Fruit fly (Drosophila melanogaster) whole organism, embryonic: Measurements from ENCODE around the gene CG16853.
A peak's percentile ranks its signal among the peaks of the same experiment; 100 is the strongest.

ENCODE experiments used
- Ada2b ChIP-seq: fragments of 200-800 bp; sonication (Bioruptor generic); IDR thresholded peaks from 2 replicates; pipeline ENCODE4 v1.3.6; 2022; ENCODE audit warnings: missing biosample characterization, missing genetic modification characterization
- Atf6 ChIP-seq: fragments of 200-800 bp; sonication (Bioruptor generic); IDR thresholded peaks from 2 replicates; pipeline ENCODE4 v1.3.6; 2022; ENCODE audit warnings: missing biosample characterization, missing genetic modification characterization
- Blimp-1 ChIP-seq: fragments of 200-800 bp; sonication (Bioruptor generic); optimal IDR thresholded peaks from 3 replicates; lab custom pipeline; 2018; ENCODE audit warnings: missing biosample characterization, missing genetic modification characterization, mild to moderate bottlenecking, moderate library complexity, missing genetic modification reagents
- CG10543 ChIP-seq: fragments of 200-800 bp; sonication (Bioruptor generic); optimal IDR thresholded peaks from 3 replicates; lab custom pipeline; 2017; ENCODE audit warnings: missing biosample characterization, mild to moderate bottlenecking, missing genetic modification characterization, moderate library complexity
- CG15011 ChIP-seq: fragments of 200-800 bp; sonication (Bioruptor generic); optimal IDR thresholded peaks from 3 replicates; lab custom pipeline; 2018; ENCODE audit warnings: missing biosample characterization, mild to moderate bottlenecking, missing genetic modification characterization
- CG1647 ChIP-seq: fragments of 200-800 bp; sonication (Bioruptor generic); optimal IDR thresholded peaks from 3 replicates; lab custom pipeline; 2016; ENCODE audit warnings: missing biosample characterization, missing genetic modification characterization
- CG16779 ChIP-seq: fragments of 200-800 bp; sonication (Bioruptor generic); IDR thresholded peaks from 2 replicates; pipeline ENCODE4 v1.3.6; 2022; ENCODE audit warnings: missing biosample characterization, missing genetic modification characterization
- CG16813 ChIP-seq: fragments of 200-800 bp; sonication (Bioruptor generic); IDR thresholded peaks from 3 replicates; pipeline ENCODE4 v1.3.6; 2022; ENCODE audit warnings: missing biosample characterization, missing genetic modification characterization; ENCODE audit not compliant: partially characterized antibody
- CG17359 ChIP-seq: fragments of 200-800 bp; sonication (Bioruptor generic); optimal IDR thresholded peaks from 3 replicates; lab custom pipeline; 2018; ENCODE audit warnings: missing biosample characterization, mild to moderate bottlenecking, missing genetic modification characterization, moderate library complexity
- CG17912 ChIP-seq: fragments of 200-800 bp; sonication (Bioruptor generic); optimal IDR thresholded peaks from 2 replicates; lab custom pipeline; 2018; ENCODE audit warnings: missing biosample characterization, mild to moderate bottlenecking, missing genetic modification characterization
- CG18599 ChIP-seq: fragments of 200-800 bp; sonication (Bioruptor generic); optimal IDR thresholded peaks from 3 replicates; lab custom pipeline; 2017; ENCODE audit warnings: missing biosample characterization, missing genetic modification characterization, mild to moderate bottlenecking, moderate library complexity, missing genetic modification reagents
- CG30403 ChIP-seq: fragments of 200-800 bp; sonication (Bioruptor generic); optimal IDR thresholded peaks from 3 replicates; lab custom pipeline; 2016; ENCODE audit warnings: missing biosample characterization, missing genetic modification characterization
- CG33557 ChIP-seq: fragments of 200-800 bp; sonication (Bioruptor generic); optimal IDR thresholded peaks from 2 replicates; lab custom pipeline; 2019; ENCODE audit warnings: missing biosample characterization, mild to moderate bottlenecking, missing genetic modification characterization, moderate library complexity
- CG6272 ChIP-seq: fragments of 200-800 bp; sonication (Bioruptor generic); IDR thresholded peaks from 2 replicates; pipeline ENCODE4 v1.3.6; 2022; ENCODE audit warnings: missing biosample characterization, missing genetic modification characterization
- CG6765 ChIP-seq: fragments of 200-800 bp; sonication (Bioruptor generic); optimal IDR thresholded peaks from 3 replicates; lab custom pipeline; 2017; ENCODE audit warnings: missing biosample characterization, mild to moderate bottlenecking, missing genetic modification characterization
- CG7786 ChIP-seq: fragments of 200-800 bp; sonication (Bioruptor generic); optimal IDR thresholded peaks from 2 replicates; lab custom pipeline; 2016; ENCODE audit warnings: missing biosample characterization, missing genetic modification characterization
- CG8290 ChIP-seq, 3 experiments: fragments of 200-800 bp; sonication (Bioruptor generic); optimal IDR thresholded peaks; 2 replicates each; lab custom pipeline; 2016 to 2019; ENCODE audit warnings: missing biosample characterization in 3 of 3, missing genetic modification characterization in 3 of 3, mild to moderate bottlenecking in 2 of 3, moderate library complexity in 1 of 3
- CrebB ChIP-seq: fragments of 200-800 bp; sonication (Bioruptor generic); optimal IDR thresholded peaks from 3 replicates; lab custom pipeline; 2018; ENCODE audit warnings: missing biosample characterization, mild to moderate bottlenecking, missing genetic modification characterization
- Dad ChIP-seq: fragments of 200-800 bp; sonication (Bioruptor generic); optimal IDR thresholded peaks from 3 replicates; lab custom pipeline; 2016; ENCODE audit warnings: missing biosample characterization, missing genetic modification characterization
- Dbx ChIP-seq: fragments of 200-800 bp; sonication (Bioruptor generic); IDR thresholded peaks from 3 replicates; pipeline ENCODE4 v1.3.6; 2022; ENCODE audit warnings: missing biosample characterization, missing genetic modification characterization
- Dfd ChIP-seq, 2 experiments: fragments of >200 bp; optimal IDR thresholded peaks; 2 replicates each; lab custom pipeline; 2017; ENCODE audit warnings: missing biosample characterization in 2 of 2, missing genetic modification characterization in 2 of 2
- Dip2 ChIP-seq: fragments of 200-800 bp; sonication (Bioruptor generic); IDR thresholded peaks from 2 replicates; pipeline ENCODE4 v1.3.6; 2022; ENCODE audit warnings: missing biosample characterization, missing genetic modification characterization
- Dll ChIP-seq: fragments of 200-800 bp; sonication (Bioruptor generic); IDR thresholded peaks from 4 replicates; pipeline ENCODE4 v1.3.6; 2022; ENCODE audit warnings: missing biosample characterization, missing genetic modification characterization; ENCODE audit not compliant: partially characterized antibody
- Doc3 ChIP-seq: fragments of 200-800 bp; sonication (Bioruptor generic); IDR thresholded peaks from 3 replicates; pipeline ENCODE4 v1.3.6; 2022; ENCODE audit warnings: missing biosample characterization, missing genetic modification characterization; ENCODE audit not compliant: partially characterized antibody
- Drgx ChIP-seq: fragments of 200-800 bp; sonication (Bioruptor generic); IDR thresholded peaks from 2 replicates; pipeline ENCODE4 v1.3.6; 2022; ENCODE audit warnings: missing biosample characterization, missing genetic modification characterization
- Eip74EF ChIP-seq, 2 experiments: fragments of 200-800 bp in 1 of 2; fragments of >200 bp in 1 of 2; sonication (Bioruptor generic) in 1 of 2; optimal IDR thresholded peaks; 2 replicates each; lab custom pipeline; 2017 to 2019; ENCODE audit warnings: missing biosample characterization in 2 of 2, missing genetic modification characterization in 2 of 2, mild to moderate bottlenecking in 1 of 2, moderate library complexity in 1 of 2
- Lim3 ChIP-seq: fragments of 200-800 bp; sonication (Bioruptor generic); IDR thresholded peaks from 2 replicates; pipeline ENCODE4 v1.3.6; 2022; ENCODE audit warnings: missing biosample characterization, missing genetic modification characterization
- Scr ChIP-seq: fragments of 200-800 bp; sonication (Bioruptor generic); IDR thresholded peaks from 2 replicates; pipeline ENCODE4 v1.3.6; 2022; ENCODE audit warnings: missing biosample characterization, missing genetic modification characterization; ENCODE audit not compliant: partially characterized antibody
- Sin3A ChIP-seq: fragments of >200 bp; optimal IDR thresholded peaks from 2 replicates; lab custom pipeline; 2018
- Sry-β ChIP-seq: fragments of 200-800 bp; sonication (Bioruptor generic); optimal IDR thresholded peaks from 2 replicates; lab custom pipeline; 2018; ENCODE audit warnings: missing biosample characterization, mild to moderate bottlenecking, missing genetic modification characterization, moderate library complexity
- amos ChIP-seq: fragments of 200-800 bp; sonication (Bioruptor generic); IDR thresholded peaks from 2 replicates; pipeline ENCODE4 v1.3.6; 2022; ENCODE audit warnings: missing biosample characterization, missing genetic modification characterization; ENCODE audit not compliant: partially characterized antibody
- caup ChIP-seq: fragments of 200-800 bp; sonication (Bioruptor generic); optimal IDR thresholded peaks from 3 replicates; lab custom pipeline; 2017; ENCODE audit warnings: missing biosample characterization, mild to moderate bottlenecking, missing genetic modification characterization, moderate library complexity; ENCODE audit not compliant: severe bottlenecking
- cg ChIP-seq: fragments of 200-800 bp; sonication (Bioruptor generic); optimal IDR thresholded peaks from 3 replicates; lab custom pipeline; 2019; ENCODE audit warnings: missing biosample characterization, mild to moderate bottlenecking, missing genetic modification characterization, moderate library complexity
- corto ChIP-seq: fragments of 200-800 bp; sonication (Bioruptor generic); optimal IDR thresholded peaks from 2 replicates; lab custom pipeline; 2016; ENCODE audit warnings: missing biosample characterization, mild to moderate bottlenecking, missing genetic modification characterization, moderate library complexity
- ems ChIP-seq: fragments of 200-800 bp; sonication (Bioruptor generic); optimal IDR thresholded peaks from 3 replicates; lab custom pipeline; 2016; ENCODE audit warnings: missing biosample characterization, missing genetic modification characterization
- fd96Cb ChIP-seq: fragments of 200-800 bp; sonication (Bioruptor generic); optimal IDR thresholded peaks from 2 replicates; lab custom pipeline; 2018; ENCODE audit warnings: missing biosample characterization, mild to moderate bottlenecking, missing genetic modification characterization, moderate library complexity
- hkb ChIP-seq, 2 experiments: fragments of 200-800 bp in 1 of 2; fragments of >200 bp in 1 of 2; sonication (Bioruptor generic) in 1 of 2; IDR thresholded peaks in 1 of 2; optimal IDR thresholded peaks in 1 of 2; 2 replicates each; pipeline versions ENCODE4 v1.3.6 to Lab custom; 2017 to 2022; ENCODE audit warnings: missing biosample characterization in 1 of 2, missing genetic modification characterization in 1 of 2
- insv ChIP-seq, 2 experiments: fragments of 200-800 bp; sonication (Bioruptor generic); optimal IDR thresholded peaks; 3 replicates each; lab custom pipeline; 2016 to 2018; ENCODE audit warnings: missing biosample characterization in 2 of 2, missing genetic modification characterization in 2 of 2
- nau ChIP-seq: fragments of 200-800 bp; sonication (Bioruptor generic); optimal IDR thresholded peaks from 3 replicates; lab custom pipeline; 2017; ENCODE audit warnings: missing biosample characterization, mild to moderate bottlenecking, missing genetic modification characterization, missing genetic modification reagents
- pnt ChIP-seq: fragments of 200-800 bp; sonication (Bioruptor generic); optimal IDR thresholded peaks from 3 replicates; lab custom pipeline; 2016; ENCODE audit warnings: missing biosample characterization, missing genetic modification characterization
- psq ChIP-seq: fragments of 200-800 bp; sonication (Bioruptor generic); optimal IDR thresholded peaks from 2 replicates; lab custom pipeline; 2017; ENCODE audit warnings: missing biosample characterization, missing genetic modification characterization
- pzg ChIP-seq: fragments of 200-800 bp; sonication (Bioruptor generic); optimal IDR thresholded peaks from 3 replicates; lab custom pipeline; 2018; ENCODE audit warnings: missing biosample characterization, mild to moderate bottlenecking, missing genetic modification characterization, moderate library complexity
- slou ChIP-seq: fragments of 200-800 bp; sonication (Bioruptor generic); optimal IDR thresholded peaks from 3 replicates; lab custom pipeline; 2016; ENCODE audit warnings: missing biosample characterization, missing genetic modification characterization
- sob ChIP-seq: fragments of 200-800 bp; sonication (Bioruptor generic); IDR thresholded peaks from 2 replicates; pipeline ENCODE4 v1.3.6; 2022; ENCODE audit warnings: missing biosample characterization, missing genetic modification characterization
- stc ChIP-seq: fragments of 200-800 bp; sonication (Bioruptor generic); IDR thresholded peaks from 2 replicates; pipeline ENCODE4 v1.3.6; 2022; ENCODE audit warnings: missing biosample characterization, missing genetic modification characterization
- tll ChIP-seq, 2 experiments: fragments of 200-800 bp in 1 of 2; fragments of >200 bp in 1 of 2; sonication (Bioruptor generic) in 1 of 2; optimal IDR thresholded peaks; 2 replicates each; lab custom pipeline; 2017 to 2019; ENCODE audit warnings: missing biosample characterization in 2 of 2, missing genetic modification characterization in 2 of 2, mild to moderate bottlenecking in 1 of 2, moderate library complexity in 1 of 2
- toy ChIP-seq: fragments of 200-800 bp; sonication (Bioruptor generic); IDR thresholded peaks from 2 replicates; pipeline ENCODE4 v1.3.6; 2022; ENCODE audit warnings: missing biosample characterization, missing genetic modification characterization
- trem ChIP-seq: fragments of 200-800 bp; optimal IDR thresholded peaks from 3 replicates; lab custom pipeline; 2019; ENCODE audit warnings: missing biosample characterization, mild to moderate bottlenecking, missing genetic modification characterization, moderate library complexity

CG16853 gene

DNA sequence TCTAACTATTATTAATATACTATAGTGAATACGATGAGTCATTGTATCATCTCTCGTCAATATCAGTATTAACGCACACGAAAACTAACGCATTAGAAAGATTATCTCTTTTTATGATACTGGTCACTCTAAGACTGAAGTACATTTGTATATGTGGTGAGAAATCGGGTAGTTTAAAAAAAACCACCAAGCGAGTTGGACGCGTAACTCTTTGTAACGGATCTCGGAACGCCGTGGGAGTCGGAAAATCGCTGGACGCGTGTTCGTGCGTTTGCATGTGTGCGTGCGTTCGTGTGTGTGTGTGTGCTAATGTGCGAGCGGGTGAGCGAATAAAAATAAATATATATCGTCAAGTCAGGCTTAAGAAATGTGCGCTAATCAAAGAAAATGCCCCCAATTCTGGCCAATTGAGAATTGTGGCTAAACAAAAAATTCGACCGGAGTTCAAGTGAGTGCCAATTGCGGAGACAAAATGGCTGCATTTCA, 7.9 kb downstream of the CG16853 start, which contains the start of gene kuz (continued):
- TF ChIP-seq Doc3 (GFP tag; lab: Robert Waterston, UW) = no peak
- TF ChIP-seq stc (GFP tag; lab: Robert Waterston, UW) = peak; percentile 40; the same call in 1 of the 2 replicates
- peak; percentile 97 for TF ChIP-seq cg (GFP tag; lab: Kevin White, UChicago)
- peak; percentile 64; the same call in 1 of the 2 replicates for TF ChIP-seq Atf6
- no peak for TF ChIP-seq Sin3A
- no peak for TF ChIP-seq Ada2b (GFP tag; lab: Robert Waterston, UW)
- no peak for TF ChIP-seq Lim3 (GFP tag; lab: Robert Waterston, UW)
- TF ChIP-seq CG6272 (GFP tag; lab: Robert Waterston, UW) = no peak
- peak; percentile 33 for TF ChIP-seq CG18599
- peak; percentile 44; the same call in 2 of the 4 replicates for TF ChIP-seq Dll
- peak; percentile 2 for TF ChIP-seq CG30403 (GFP tag; lab: Kevin White, UChicago)
- no peak for TF ChIP-seq CG16779 (GFP tag; lab: Robert Waterston, UW)
- peak; percentile 19 for TF ChIP-seq Dad
- peak; percentile 55 for TF ChIP-seq CG6765 (GFP tag; lab: Kevin White, UChicago)
- TF ChIP-seq pnt (GFP tag; lab: Kevin White, UChicago) = no peak
- peak; percentile 59 for TF ChIP-seq pzg (GFP tag; lab: Kevin White, UChicago)
- peak; percentile 31 for TF ChIP-seq CG8290 (GFP tag; optimal IDR thresholded peaks at IDR 0.05; lab: Kevin White, UChicago)
- TF ChIP-seq CG8290 (tag; optimal IDR thresholded peaks at IDR 0.05; lab: Kevin White, UChicago) = peak in 1 of 2 experiments; percentile 78
- TF ChIP-seq CrebB (tag; lab: Kevin White, UChicago) = peak; percentile 55
- no peak for TF ChIP-seq toy (GFP tag; lab: Robert Waterston, UW)
- TF ChIP-seq caup (GFP tag; lab: Kevin White, UChicago) = peak; percentile 66
- TF ChIP-seq ems (GFP tag; lab: Kevin White, UChicago) = peak; percentile 19
- TF ChIP-seq Scr = peak; percentile 56
- TF ChIP-seq Blimp-1 = peak; percentile 26
- no peak for TF ChIP-seq Dfd (GFP tag; optimal IDR thresholded peaks at IDR 0.05; lab: Kevin White, UChicago)
- TF ChIP-seq Eip74EF (GFP tag; optimal IDR thresholded peaks at IDR 0.05; lab: Kevin White, UChicago) = peak in 1 of 2 experiments; percentile 18
- TF ChIP-seq CG7786 (GFP tag; lab: Kevin White, UChicago) = peak; percentile 19
- peak; percentile 12 for TF ChIP-seq CG33557 (GFP tag; lab: Kevin White, UChicago)
- TF ChIP-seq hkb (optimal IDR thresholded peaks at IDR 0.05; lab: Kevin White, UChicago) = no peak
- TF ChIP-seq hkb (GFP tag; IDR thresholded peaks at IDR 0.05; lab: Robert Waterston, UW) = 0 out of 2 replicates have a peak, but pooled peaks have one; percentile 30
- TF ChIP-seq Drgx = peak; percentile 46; the same call in 1 of the 2 replicates
- TF ChIP-seq CG17912 (GFP tag; lab: Kevin White, UChicago) = peak; percentile 47
- 0 out of 3 replicates have a peak, but pooled peaks have one; percentile 21 for TF ChIP-seq CG16813 (GFP tag; lab: Robert Waterston, UW)
- TF ChIP-seq CG1647 (GFP tag; lab: Kevin White, UChicago) = peak; percentile 4
- TF ChIP-seq Sry-β (GFP tag; lab: Kevin White, UChicago) = no peak
- peak; percentile 62; the same call in 1 of the 2 replicates for TF ChIP-seq amos (GFP tag; lab: Robert Waterston, UW)
- TF ChIP-seq sob (GFP tag; lab: Robert Waterston, UW) = peak; percentile 73
- TF ChIP-seq nau (GFP tag; lab: Kevin White, UChicago) = peak; percentile 25
- peak in 1 of 2 experiments; percentile 13 for TF ChIP-seq tll (GFP tag; optimal IDR thresholded peaks at IDR 0.05; lab: Kevin White, UChicago)
- TF ChIP-seq CG17359 (tag; lab: Kevin White, UChicago) = peak; percentile 42
- TF ChIP-seq trem = no peak
- peak; percentile 64; the same call in 2 of the 3 replicates for TF ChIP-seq Dbx
- TF ChIP-seq insv (GFP tag; optimal IDR thresholded peaks at IDR 0.05; lab: Kevin White, UChicago) = no peak
- TF ChIP-seq CG15011 = no peak
- TF ChIP-seq psq = no peak
- no peak for TF ChIP-seq Dip2 (GFP tag; lab: Robert Waterston, UW)
- no peak for TF ChIP-seq slou (GFP tag; lab: Kevin White, UChicago)
- TF ChIP-seq CG10543 (GFP tag; lab: Kevin White, UChicago) = peak; percentile 31
- TF ChIP-seq corto (GFP tag; lab: Kevin White, UChicago) = no peak
- TF ChIP-seq fd96Cb (tag; lab: Kevin White, UChicago) = no peak
